Fruit fly (Drosophila melanogaster): Measurements from ENCODE around the gene CG10512.

DNA sequence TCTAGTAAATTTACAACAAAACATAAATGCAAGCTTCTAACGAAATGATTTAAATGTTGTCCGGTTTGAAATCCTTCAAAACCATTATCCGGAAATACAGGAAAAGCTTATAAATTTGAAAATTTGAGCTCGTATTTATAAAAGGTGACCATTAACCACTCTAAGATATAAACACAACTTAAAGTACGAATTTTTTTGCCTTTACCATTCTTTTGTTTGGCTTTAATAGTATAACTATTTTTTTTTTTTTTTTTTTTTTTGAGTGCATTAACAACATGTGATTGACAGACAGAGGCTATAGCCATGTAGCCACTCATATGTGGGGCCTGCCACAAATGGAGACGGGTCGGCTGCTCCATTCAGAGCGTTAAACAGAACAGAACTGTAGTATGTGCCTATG, 40.7 kb downstream of the CG10512 start:
- TF ChIP-seq psq (optimal IDR thresholded peaks at IDR 0.05) (no peak), usp (GFP tag; optimal IDR thresholded peaks at IDR 0.05) (no peak), Dll (optimal IDR thresholded peaks at IDR 0.05) (no peak), pan (optimal IDR thresholded peaks at IDR 0.05) (no peak)
